Worm (Caenorhabditis elegans) whole organism, midembryonic: ENCODE data around the gene nhr-178.

Experiments
- T22C8.4 ChIP-seq: fragments of 200-800 bp; sonication (Bioruptor generic); IDR thresholded peaks from 2 replicates; pipeline ENCODE4 v1.3.6; 2022; ENCODE audit warnings: missing genetic modification characterization, missing compliant biosample characterization
- cog-1 ChIP-seq: sonication (generic microtip); optimal IDR thresholded peaks from 2 replicates; lab custom pipeline; 2016; ENCODE audit warnings: missing genetic modification characterization, missing compliant biosample characterization
- flt-1 ChIP-seq: fragments of 200-800 bp; sonication (Bioruptor generic); IDR thresholded peaks from 2 replicates; pipeline ENCODE4 v1.3.6; 2022; ENCODE audit warnings: missing genetic modification characterization, missing compliant biosample characterization
- klf-2 ChIP-seq: fragments of 200-800 bp; sonication (Bioruptor generic); conservative IDR thresholded peaks from 2 replicates; pipeline ENCODE4 v1.3.6; 2022; ENCODE audit warnings: missing genetic modification reagents, missing genetic modification characterization, missing compliant biosample characterization
- med-1 ChIP-seq: sonication (generic microtip); optimal IDR thresholded peaks from 2 replicates; lab custom pipeline; 2017; ENCODE audit warnings: missing genetic modification characterization, mild to moderate bottlenecking, missing compliant biosample characterization, antibody characterized with exemption, missing genetic modification reagents; ENCODE audit not compliant: insufficient read depth
- ref-1 ChIP-seq: fragments of 200-800 bp; sonication (Bioruptor generic); conservative IDR thresholded peaks from 2 replicates; pipeline ENCODE4 v1.3.6; 2022; ENCODE audit warnings: missing genetic modification reagents, missing genetic modification characterization, missing compliant biosample characterization
- tab-1 ChIP-seq: fragments of 200-800 bp; sonication (Bioruptor generic); IDR thresholded peaks from 2 replicates; pipeline ENCODE4 v1.3.6; 2022; ENCODE audit warnings: missing genetic modification characterization, missing compliant biosample characterization
- ztf-23 ChIP-seq: fragments of 200-800 bp; sonication (Bioruptor generic); IDR thresholded peaks from 2 replicates; pipeline ENCODE4 v1.3.6; 2022; ENCODE audit warnings: missing genetic modification reagents, missing genetic modification characterization, missing compliant biosample characterization
- ztf-29 ChIP-seq: fragments of 200-800 bp; sonication (Bioruptor generic); IDR thresholded peaks from 2 replicates; pipeline ENCODE4 v1.3.6; 2022; ENCODE audit warnings: missing genetic modification reagents, missing genetic modification characterization, missing compliant biosample characterization

Gene nhr-178

ce11 chrV:1607790-1608189 lies at the start of gene nhr-178:
Gene nhr-178 (minus strand): TSS chrV:1607953.
- TF ChIP-seq cog-1 (tag; lab: Kevin White, UChicago) = no peak
- no peak for TF ChIP-seq ztf-29 (GFP tag; lab: Robert Waterston, UW)
- TF ChIP-seq ztf-23 (GFP tag; lab: Robert Waterston, UW) = no peak
- no peak for TF ChIP-seq med-1
- TF ChIP-seq klf-2 (GFP tag; lab: Robert Waterston, UW) = no peak
- TF ChIP-seq flt-1 (GFP tag; lab: Robert Waterston, UW) = no peak
- TF ChIP-seq tab-1 (GFP tag; lab: Robert Waterston, UW) = no peak
- TF ChIP-seq ref-1 (GFP tag; lab: Robert Waterston, UW) = no peak
- no peak for TF ChIP-seq T22C8.4 (GFP tag; lab: Robert Waterston, UW)

DNA sequence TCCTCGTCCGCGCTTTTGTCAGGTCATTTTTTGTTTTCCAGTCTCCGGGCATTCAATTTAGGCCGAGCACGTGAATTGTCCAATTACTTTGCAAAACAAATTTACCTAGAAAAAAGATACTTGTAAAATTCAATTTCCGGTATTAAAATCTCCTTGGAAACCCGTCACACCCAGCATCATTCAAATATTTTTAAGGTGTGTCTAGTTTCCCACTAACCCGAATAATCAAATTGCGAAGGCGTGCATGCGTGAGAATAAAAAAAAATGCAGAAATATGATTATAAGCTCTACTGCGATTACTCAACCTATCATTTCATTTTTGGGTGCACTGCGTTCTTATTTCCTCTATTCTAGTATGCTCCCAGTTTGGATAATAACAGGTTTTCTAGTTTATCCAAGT lies 47.1 kb upstream of the nhr-178 start, which contains the start of gene irld-11:
Gene irld-11, plus strand, starts transcription at position 301 of the 400 bp plus-strand sequence.
- TF ChIP-seq klf-2 (GFP tag; lab: Robert Waterston, UW) (no peak), tab-1 (GFP tag; lab: Robert Waterston, UW) (no peak), med-1 (no peak), ztf-23 (GFP tag; lab: Robert Waterston, UW) (no peak), T22C8.4 (GFP tag; lab: Robert Waterston, UW) (no peak), cog-1 (tag; lab: Kevin White, UChicago) (no peak), ref-1 (GFP tag; lab: Robert Waterston, UW) (no peak), ztf-29 (GFP tag; lab: Robert Waterston, UW) (no peak), flt-1 (GFP tag; lab: Robert Waterston, UW) (no peak)

ce11 chrV:1651045-1651444 lies 43.3 kb upstream of the nhr-178 start, which contains the start of gene irld-44:
Gene irld-44 (plus strand): TSS chrV:1651345.
- TF ChIP-seq T22C8.4 (GFP tag; lab: Robert Waterston, UW) (no peak), klf-2 (GFP tag; lab: Robert Waterston, UW) (no peak), med-1 (no peak), cog-1 (tag; lab: Kevin White, UChicago) (no peak), ztf-23 (GFP tag; lab: Robert Waterston, UW) (no peak), ref-1 (GFP tag; lab: Robert Waterston, UW) (no peak), flt-1 (GFP tag; lab: Robert Waterston, UW) (no peak), ztf-29 (GFP tag; lab: Robert Waterston, UW) (no peak), tab-1 (GFP tag; lab: Robert Waterston, UW) (no peak)

DNA sequence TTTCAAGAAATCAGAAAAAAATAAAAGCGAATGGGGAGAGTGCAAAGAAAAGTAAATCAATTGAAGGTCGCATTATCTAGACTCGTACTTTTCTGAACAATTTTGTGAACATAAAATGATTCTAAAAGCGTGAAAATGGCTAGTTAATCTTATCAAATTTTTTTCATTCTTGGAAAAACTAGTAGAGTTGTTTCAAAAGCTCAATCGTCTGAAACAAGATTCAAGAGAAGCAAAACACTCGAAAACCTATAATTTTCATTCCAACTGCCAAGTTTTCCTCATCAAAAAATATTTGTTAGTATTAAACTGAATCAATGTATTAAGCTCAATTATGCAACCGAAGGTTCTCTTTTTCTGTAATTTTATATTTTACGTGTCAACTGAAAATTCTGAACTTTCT lies 40.2 kb upstream of the nhr-178 start, which contains the start of gene irld-45:
Gene irld-45, plus strand, starts transcription at position 301 of the 400 bp plus-strand sequence.
- TF ChIP-seq klf-2 (GFP tag; lab: Robert Waterston, UW) (no peak), ref-1 (GFP tag; lab: Robert Waterston, UW) (no peak), tab-1 (GFP tag; lab: Robert Waterston, UW) (no peak), flt-1 (GFP tag; lab: Robert Waterston, UW) (no peak), ztf-29 (GFP tag; lab: Robert Waterston, UW) (no peak), T22C8.4 (GFP tag; lab: Robert Waterston, UW) (no peak), cog-1 (tag; lab: Kevin White, UChicago) (no peak), med-1 (no peak)

DNA sequence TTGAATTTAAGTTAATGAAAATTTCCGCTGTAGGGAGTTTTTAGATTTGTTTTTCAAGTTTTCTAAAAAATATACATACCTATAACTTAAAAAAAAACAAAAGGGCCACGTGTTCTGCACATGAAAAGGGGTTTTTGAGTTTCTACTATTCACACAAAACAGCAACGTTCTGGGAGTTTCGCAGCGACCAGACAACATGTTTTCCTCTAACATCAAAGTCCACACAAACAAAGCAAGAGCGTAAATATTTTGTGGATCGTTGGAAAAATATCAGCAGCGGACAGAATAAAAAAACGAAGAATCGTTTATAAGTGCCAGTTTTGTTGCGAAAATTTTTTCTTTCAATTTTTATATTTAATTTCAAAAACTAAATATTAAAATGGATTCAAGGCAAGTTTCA lies 36.1 kb upstream of the nhr-178 start, which contains the start of gene alh-2:
Gene alh-2, plus strand, starts transcription at position 284 of the 400 bp plus-strand sequence.
- TF ChIP-seq ref-1 (GFP tag; lab: Robert Waterston, UW) (no peak), ztf-23 (GFP tag; lab: Robert Waterston, UW) (no peak), ztf-29 (GFP tag; lab: Robert Waterston, UW) (no peak), klf-2 (GFP tag; lab: Robert Waterston, UW) (no peak), flt-1 (GFP tag; lab: Robert Waterston, UW) (no peak), tab-1 (GFP tag; lab: Robert Waterston, UW) (no peak), T22C8.4 (GFP tag; lab: Robert Waterston, UW) (no peak), med-1 (no peak)

DNA sequence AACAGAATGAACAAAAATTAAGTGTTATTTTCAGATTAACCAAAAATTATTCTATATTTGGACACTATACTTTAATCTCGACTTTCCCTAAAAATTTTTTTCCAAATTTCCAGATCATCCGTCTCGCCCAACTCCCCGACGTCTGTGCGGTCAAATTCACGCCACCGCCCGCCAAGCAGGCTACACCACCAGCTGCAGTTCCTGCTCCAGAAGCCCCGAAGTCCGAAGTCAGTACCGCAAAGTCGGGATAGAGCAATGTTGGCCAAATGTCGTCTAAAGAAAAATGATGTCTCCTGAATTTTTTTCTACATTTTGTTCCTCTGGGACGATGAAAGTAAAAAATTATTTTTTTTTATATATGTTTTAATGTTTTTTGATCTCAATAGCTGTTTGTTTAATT lies 35.0 kb upstream of the nhr-178 start:
- TF ChIP-seq ref-1 (GFP tag; lab: Robert Waterston, UW) (no peak), ztf-29 (GFP tag; lab: Robert Waterston, UW) (no peak), ztf-23 (GFP tag; lab: Robert Waterston, UW) (no peak), klf-2 (GFP tag; lab: Robert Waterston, UW) (no peak), T22C8.4 (GFP tag; lab: Robert Waterston, UW) (no peak), tab-1 (GFP tag; lab: Robert Waterston, UW) (no peak), flt-1 (GFP tag; lab: Robert Waterston, UW) (no peak), med-1 (no peak), cog-1 (tag; lab: Kevin White, UChicago) (no peak)

- no peak for TF ChIP-seq klf-2 (GFP tag; lab: Robert Waterston, UW)
- no peak for TF ChIP-seq flt-1 (GFP tag; lab: Robert Waterston, UW)
- no peak for TF ChIP-seq T22C8.4 (GFP tag; lab: Robert Waterston, UW)
- no peak for TF ChIP-seq cog-1 (tag; lab: Kevin White, UChicago)
- TF ChIP-seq med-1 = no peak
- no peak for TF ChIP-seq tab-1 (GFP tag; lab: Robert Waterston, UW)
- no peak for TF ChIP-seq ref-1 (GFP tag; lab: Robert Waterston, UW)
- TF ChIP-seq ztf-23 (GFP tag; lab: Robert Waterston, UW) = no peak
- no peak for TF ChIP-seq ztf-29 (GFP tag; lab: Robert Waterston, UW)
These were observed 34.4 kb upstream of the nhr-178 start, which contains the start of gene Y46H3D.1 for ce11 chrV:1642199-1642598. Gene Y46H3D.1 (plus strand): TSS chrV:1642499.

DNA sequence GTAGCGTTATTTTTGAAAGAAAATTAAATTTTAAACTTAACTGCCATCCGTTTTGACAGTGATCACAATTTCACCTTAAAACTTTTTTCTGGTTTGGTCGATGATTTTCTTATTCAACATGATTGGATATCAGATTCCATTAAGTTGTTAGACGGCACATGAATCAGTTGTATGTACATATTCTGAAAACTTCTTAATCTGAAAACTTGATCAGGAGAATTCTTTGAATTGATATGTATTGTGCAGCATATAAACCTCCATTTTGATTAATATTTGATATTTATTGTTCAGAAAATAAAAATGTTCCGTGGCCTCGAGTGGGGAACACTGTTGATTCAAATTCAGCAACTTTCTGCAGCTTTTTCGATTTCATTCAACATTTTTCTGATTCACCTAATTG lies 32.3 kb upstream of the nhr-178 start, which contains the start of gene str-221:
Gene str-221, plus strand, starts transcription at position 301 of the 400 bp plus-strand sequence.
- TF ChIP-seq flt-1 (GFP tag; lab: Robert Waterston, UW) (no peak), ztf-23 (GFP tag; lab: Robert Waterston, UW) (no peak), tab-1 (GFP tag; lab: Robert Waterston, UW) (no peak), T22C8.4 (GFP tag; lab: Robert Waterston, UW) (no peak), med-1 (no peak), ref-1 (GFP tag; lab: Robert Waterston, UW) (no peak), cog-1 (tag; lab: Kevin White, UChicago) (no peak), ztf-29 (GFP tag; lab: Robert Waterston, UW) (no peak), klf-2 (GFP tag; lab: Robert Waterston, UW) (no peak)

DNA sequence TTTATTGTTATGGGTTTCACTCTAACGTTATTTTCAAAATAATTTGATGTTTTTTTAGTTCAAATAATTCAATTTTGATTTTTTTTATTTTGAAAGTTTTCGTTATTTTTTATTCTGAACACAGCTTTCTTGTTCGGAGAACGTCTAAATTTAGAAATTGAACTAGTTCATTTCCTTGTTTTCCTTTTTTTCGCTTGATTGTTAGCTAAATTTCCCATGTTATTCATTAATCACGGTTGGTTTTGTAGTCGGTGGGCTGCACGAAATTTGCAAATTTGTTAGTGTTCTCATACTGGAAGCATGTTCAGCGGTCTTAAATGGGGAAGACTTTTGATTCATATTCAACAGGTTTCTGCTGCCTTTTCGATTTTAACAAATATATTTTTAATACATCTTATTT lies 28.1 kb upstream of the nhr-178 start, which contains the start of gene str-222:
Gene str-222, plus strand, starts transcription at position 301 of the 400 bp plus-strand sequence.
- TF ChIP-seq T22C8.4 (GFP tag; lab: Robert Waterston, UW) = no peak
- TF ChIP-seq med-1 = no peak
- TF ChIP-seq ztf-29 (GFP tag; lab: Robert Waterston, UW) = no peak
- TF ChIP-seq ztf-23 (GFP tag; lab: Robert Waterston, UW) = no peak
- no peak for TF ChIP-seq flt-1 (GFP tag; lab: Robert Waterston, UW)
- TF ChIP-seq cog-1 (tag; lab: Kevin White, UChicago) = no peak
- no peak for TF ChIP-seq klf-2 (GFP tag; lab: Robert Waterston, UW)
- no peak for TF ChIP-seq ref-1 (GFP tag; lab: Robert Waterston, UW)
- no peak for TF ChIP-seq tab-1 (GFP tag; lab: Robert Waterston, UW)
